Worm (Caenorhabditis elegans) whole organism, midembryonic: ENCODE results near the gene pbo-4.

Source experiments
- T22C8.4 ChIP-seq: fragments of 200-800 bp; sonication (Bioruptor generic); IDR thresholded peaks from 2 replicates; pipeline ENCODE4 v1.3.6; 2022; ENCODE audit warnings: missing genetic modification characterization, missing compliant biosample characterization
- cog-1 ChIP-seq: sonication (generic microtip); optimal IDR thresholded peaks from 2 replicates; lab custom pipeline; 2016; ENCODE audit warnings: missing genetic modification characterization, missing compliant biosample characterization
- flt-1 ChIP-seq: fragments of 200-800 bp; sonication (Bioruptor generic); IDR thresholded peaks from 2 replicates; pipeline ENCODE4 v1.3.6; 2022; ENCODE audit warnings: missing genetic modification characterization, missing compliant biosample characterization
- klf-2 ChIP-seq: fragments of 200-800 bp; sonication (Bioruptor generic); conservative IDR thresholded peaks from 2 replicates; pipeline ENCODE4 v1.3.6; 2022; ENCODE audit warnings: missing genetic modification reagents, missing genetic modification characterization, missing compliant biosample characterization
- med-1 ChIP-seq: sonication (generic microtip); optimal IDR thresholded peaks from 2 replicates; lab custom pipeline; 2017; ENCODE audit warnings: missing genetic modification characterization, mild to moderate bottlenecking, missing compliant biosample characterization, antibody characterized with exemption, missing genetic modification reagents; ENCODE audit not compliant: insufficient read depth
- ref-1 ChIP-seq: fragments of 200-800 bp; sonication (Bioruptor generic); conservative IDR thresholded peaks from 2 replicates; pipeline ENCODE4 v1.3.6; 2022; ENCODE audit warnings: missing genetic modification reagents, missing genetic modification characterization, missing compliant biosample characterization
- tab-1 ChIP-seq: fragments of 200-800 bp; sonication (Bioruptor generic); IDR thresholded peaks from 2 replicates; pipeline ENCODE4 v1.3.6; 2022; ENCODE audit warnings: missing genetic modification characterization, missing compliant biosample characterization
- ztf-23 ChIP-seq: fragments of 200-800 bp; sonication (Bioruptor generic); IDR thresholded peaks from 2 replicates; pipeline ENCODE4 v1.3.6; 2022; ENCODE audit warnings: missing genetic modification reagents, missing genetic modification characterization, missing compliant biosample characterization
- ztf-29 ChIP-seq: fragments of 200-800 bp; sonication (Bioruptor generic); IDR thresholded peaks from 2 replicates; pipeline ENCODE4 v1.3.6; 2022; ENCODE audit warnings: missing genetic modification reagents, missing genetic modification characterization, missing compliant biosample characterization

ce11 chrX:11007393-11007792 is 53.5 kb downstream of the pbo-4 start:
- TF ChIP-seq med-1 (GFP tag; lab: Kevin White, UChicago), result no peak
- no peak for TF ChIP-seq klf-2 (GFP tag; lab: Robert Waterston, UW)
- no peak for TF ChIP-seq flt-1 (GFP tag; lab: Robert Waterston, UW)
- no peak for TF ChIP-seq ztf-23 (GFP tag; lab: Robert Waterston, UW)
- TF ChIP-seq T22C8.4 (GFP tag; lab: Robert Waterston, UW), result no peak
- no peak for TF ChIP-seq ztf-29 (GFP tag; lab: Robert Waterston, UW)
- TF ChIP-seq ref-1 (GFP tag; lab: Robert Waterston, UW), result no peak
- TF ChIP-seq cog-1 (tag; lab: Kevin White, UChicago), result no peak
- no peak for TF ChIP-seq tab-1 (GFP tag; lab: Robert Waterston, UW)
